Worm (Caenorhabditis elegans) whole organism, early embryonic: ENCODE data around the gene fard-1.

Experiments used
- B0310.2 ChIP-seq: sonication (generic microtip); optimal IDR thresholded peaks from 2 replicates; lab custom pipeline; 2016; ENCODE audit warnings: mild to moderate bottlenecking, missing genetic modification characterization, missing compliant biosample characterization
- sea-1 ChIP-seq: fragments of 200-800 bp; sonication (Bioruptor generic); conservative IDR thresholded peaks from 2 replicates; pipeline ENCODE4 v1.3.6; 2022; ENCODE audit warnings: missing genetic modification characterization, missing compliant biosample characterization
- tbx-11 ChIP-seq: fragments of 200-800 bp; sonication (Bioruptor generic); IDR thresholded peaks from 2 replicates; pipeline ENCODE4 v1.3.6; 2022; ENCODE audit warnings: missing genetic modification characterization, missing compliant biosample characterization

- TF ChIP-seq B0310.2 (tag; lab: Kevin White, UChicago) (no peak), sea-1 (no peak), tbx-11 (GFP tag; lab: Robert Waterston, UW) (no peak)
Measured at ce11 chrX:2921737-2922136, 11.4 kb upstream of the fard-1 start.
